Fruit fly (Drosophila melanogaster) whole organism, adult: Measurements from ENCODE around the gene zfh2.
A peak's percentile ranks its signal among the peaks of the same experiment; 100 is the strongest.

Source experiments
- CG11617 ChIP-seq: fragments of 200-800 bp; sonication (Bioruptor generic); optimal IDR thresholded peaks from 2 replicates; lab custom pipeline; 2017; ENCODE audit warnings: mild to moderate bottlenecking, missing biosample characterization, missing genetic modification reagents, missing genetic modification characterization
- CG12768 ChIP-seq: fragments of 200-800 bp; sonication (Bioruptor generic); optimal IDR thresholded peaks from 2 replicates; lab custom pipeline; 2017; ENCODE audit warnings: missing biosample characterization, missing genetic modification characterization, mild to moderate bottlenecking, moderate library complexity, missing genetic modification reagents
- CG14711 ChIP-seq: fragments of 200-800 bp; sonication (Bioruptor generic); optimal IDR thresholded peaks from 2 replicates; lab custom pipeline; 2018; ENCODE audit warnings: missing biosample characterization, mild to moderate bottlenecking, missing genetic modification characterization, moderate library complexity
- CG1620 ChIP-seq: fragments of 200-800 bp; sonication (Bioruptor generic); optimal IDR thresholded peaks from 2 replicates; lab custom pipeline; 2016; ENCODE audit warnings: missing biosample characterization, missing genetic modification characterization
- CG33017 ChIP-seq: fragments of 200-800 bp; sonication (Bioruptor generic); optimal IDR thresholded peaks from 2 replicates; lab custom pipeline; 2018; ENCODE audit warnings: missing biosample characterization, mild to moderate bottlenecking, missing genetic modification characterization, moderate library complexity
- CG5204 ChIP-seq: fragments of 200-800 bp; sonication (Bioruptor generic); optimal IDR thresholded peaks from 2 replicates; lab custom pipeline; 2016; ENCODE audit warnings: missing biosample characterization, missing genetic modification characterization
- CG7045 ChIP-seq: fragments of 200-800 bp; sonication (Bioruptor generic); optimal IDR thresholded peaks from 2 replicates; lab custom pipeline; 2017; ENCODE audit warnings: missing biosample characterization, mild to moderate bottlenecking, missing genetic modification characterization
- CG7101 ChIP-seq: fragments of 200-800 bp; sonication (Bioruptor generic); optimal IDR thresholded peaks from 2 replicates; lab custom pipeline; 2018; ENCODE audit warnings: missing biosample characterization, mild to moderate bottlenecking, missing genetic modification characterization, moderate library complexity
- Clk ChIP-seq: fragments of 200-800 bp; sonication (Bioruptor generic); optimal IDR thresholded peaks from 2 replicates; lab custom pipeline; 2017; ENCODE audit warnings: missing biosample characterization, missing genetic modification characterization
- Crg-1 ChIP-seq: fragments of 200-800 bp; sonication (Bioruptor generic); optimal IDR thresholded peaks from 2 replicates; lab custom pipeline; 2016; ENCODE audit warnings: missing biosample characterization, missing genetic modification characterization
- Hr96 ChIP-seq: fragments of 200-800 bp; sonication (Bioruptor generic); optimal IDR thresholded peaks from 2 replicates; lab custom pipeline; 2016; ENCODE audit warnings: missing biosample characterization, missing genetic modification characterization
- Mnt ChIP-seq: fragments of 200-800 bp; sonication (Bioruptor generic); optimal IDR thresholded peaks from 2 replicates; lab custom pipeline; 2016; ENCODE audit warnings: missing biosample characterization, mild to moderate bottlenecking, missing genetic modification characterization
- bab1 ChIP-seq: fragments of 200-800 bp; sonication (Bioruptor generic); optimal IDR thresholded peaks from 3 replicates; lab custom pipeline; 2019; ENCODE audit warnings: missing biosample characterization, mild to moderate bottlenecking, missing genetic modification characterization, moderate library complexity
- cic ChIP-seq: fragments of 200-800 bp; sonication (Bioruptor generic); optimal IDR thresholded peaks from 2 replicates; lab custom pipeline; 2017; ENCODE audit warnings: missing biosample characterization, mild to moderate bottlenecking, missing genetic modification characterization, moderate library complexity
- cnc ChIP-seq, 2 experiments: fragments of >200 bp; optimal IDR thresholded peaks; 2 replicates each; lab custom pipeline; 2017
- kay ChIP-seq: fragments of 200-800 bp; sonication (Bioruptor generic); peaks from one replicate; lab custom pipeline; 2016; ENCODE audit warnings: missing biosample characterization, missing genetic modification characterization, borderline replicate concordance
- ovo ChIP-seq: fragments of 200-800 bp; sonication (Bioruptor generic); optimal IDR thresholded peaks from 2 replicates; lab custom pipeline; 2016; ENCODE audit warnings: missing biosample characterization, missing genetic modification characterization
- pad ChIP-seq: fragments of 200-800 bp; sonication (Bioruptor generic); optimal IDR thresholded peaks from 3 replicates; lab custom pipeline; 2017; ENCODE audit warnings: missing biosample characterization, missing genetic modification characterization, mild to moderate bottlenecking, moderate library complexity, missing genetic modification reagents
- tj ChIP-seq: fragments of 200-800 bp; sonication (Bioruptor generic); optimal IDR thresholded peaks from 3 replicates; lab custom pipeline; 2017; ENCODE audit warnings: missing biosample characterization, mild to moderate bottlenecking, missing genetic modification characterization, moderate library complexity
- toe ChIP-seq: fragments of 200-800 bp; sonication (Bioruptor generic); optimal IDR thresholded peaks from 2 replicates; lab custom pipeline; 2016; ENCODE audit warnings: missing biosample characterization, missing genetic modification characterization

The zfh2 gene

dm6 chr4:505112-505619 is 3.6 kb downstream of the zfh2 start:
- TF ChIP-seq cic (GFP tag; lab: Kevin White, UChicago) (no peak), Mnt (no peak), ovo (GFP tag; lab: Kevin White, UChicago) (no peak), CG11617 (no peak), bab1 (GFP tag; lab: Kevin White, UChicago) (no peak), CG5204 (no peak)

dm6 chr4:505980-506614 is 4.5 kb downstream of the zfh2 start:
- TF ChIP-seq kay (GFP tag; lab: Kevin White, UChicago) (peak; percentile 78), toe (GFP tag; lab: Kevin White, UChicago) (no peak)

- TF ChIP-seq cnc (optimal IDR thresholded peaks at IDR 0.05; lab: Kevin White, UChicago) (no peak), Clk (GFP tag; lab: Kevin White, UChicago) (no peak), CG7101 (no peak), CG5204 (no peak), tj (GFP tag; lab: Kevin White, UChicago) (no peak), CG1620 (GFP tag; lab: Kevin White, UChicago) (no peak), bab1 (GFP tag; lab: Kevin White, UChicago) (no peak), ovo (GFP tag; lab: Kevin White, UChicago) (no peak)
Observed at dm6 chr4:507252-508202, 5.9 kb downstream of the zfh2 start.

dm6 chr4:508405-508955 is 6.9 kb downstream of the zfh2 start:
- TF ChIP-seq pad (GFP tag; lab: Kevin White, UChicago): peak; percentile 20
- TF ChIP-seq CG7101: no peak
- TF ChIP-seq kay (GFP tag; lab: Kevin White, UChicago): peak; percentile 90
- no peak for TF ChIP-seq CG7045 (GFP tag; lab: Kevin White, UChicago)
- TF ChIP-seq CG12768: peak; percentile 30

dm6 chr4:509853-510252 is 8.2 kb downstream of the zfh2 start:
- TF ChIP-seq Clk (GFP tag; lab: Kevin White, UChicago) (no peak), kay (GFP tag; lab: Kevin White, UChicago) (no peak), CG7045 (GFP tag; lab: Kevin White, UChicago) (no peak), Mnt (no peak), cnc (optimal IDR thresholded peaks at IDR 0.05; lab: Kevin White, UChicago) (no peak), Hr96 (GFP tag; lab: Kevin White, UChicago) (no peak), ovo (GFP tag; lab: Kevin White, UChicago) (no peak), toe (GFP tag; lab: Kevin White, UChicago) (no peak), Crg-1 (GFP tag; lab: Kevin White, UChicago) (no peak), CG1620 (GFP tag; lab: Kevin White, UChicago) (no peak), CG7101 (no peak), CG14711 (tag; lab: Kevin White, UChicago) (no peak), tj (GFP tag; lab: Kevin White, UChicago) (no peak), cic (GFP tag; lab: Kevin White, UChicago) (no peak), CG33017 (no peak)

dm6 chr4:519421-519987 is 17.9 kb downstream of the zfh2 start:
- TF ChIP-seq bab1 (GFP tag; lab: Kevin White, UChicago) (no peak), Crg-1 (GFP tag; lab: Kevin White, UChicago) (no peak), CG11617 (no peak), CG5204 (no peak), ovo (GFP tag; lab: Kevin White, UChicago) (no peak), pad (GFP tag; lab: Kevin White, UChicago) (no peak), Mnt (no peak), CG12768 (no peak), toe (GFP tag; lab: Kevin White, UChicago) (no peak), CG33017 (no peak), Hr96 (GFP tag; lab: Kevin White, UChicago) (no peak), CG14711 (tag; lab: Kevin White, UChicago) (no peak), CG7101 (no peak), CG1620 (GFP tag; lab: Kevin White, UChicago) (no peak), tj (GFP tag; lab: Kevin White, UChicago) (no peak), cic (GFP tag; lab: Kevin White, UChicago) (no peak)
